Worm (Caenorhabditis elegans) whole organism, L3 larva: ENCODE data around the gene Y82E9BR.8.

ENCODE experiments used
- aly-2 ChIP-seq: fragments of 150-350 bp; optimal IDR thresholded peaks from 2 replicates; lab custom pipeline; 2014; ENCODE audit warnings: missing biosample characterization, missing genetic modification characterization
- daf-12 ChIP-seq: fragments of 150-350 bp; optimal IDR thresholded peaks from 2 replicates; lab custom pipeline; 2014; ENCODE audit warnings: missing biosample characterization, missing genetic modification reagents, missing genetic modification characterization
- egl-27 ChIP-seq: sonication (generic microtip); optimal IDR thresholded peaks from 4 replicates; lab custom pipeline; 2017; ENCODE audit warnings: missing biosample characterization, missing genetic modification reagents, missing genetic modification characterization
- nfya-1 ChIP-seq: sonication (generic microtip); optimal IDR thresholded peaks from 2 replicates; lab custom pipeline; 2017; ENCODE audit warnings: missing genetic modification characterization, mild to moderate bottlenecking, missing compliant biosample characterization, antibody characterized with exemption, moderate library complexity; ENCODE audit not compliant: insufficient read depth
- nhr-25 ChIP-seq: sonication (generic microtip); optimal IDR thresholded peaks from 2 replicates; lab custom pipeline; 2017; ENCODE audit warnings: missing biosample characterization, missing genetic modification characterization
- tbx-2 ChIP-seq: sonication (generic microtip); optimal IDR thresholded peaks from 2 replicates; lab custom pipeline; 2016; ENCODE audit warnings: mild to moderate bottlenecking, missing genetic modification characterization, missing compliant biosample characterization

- TF ChIP-seq nhr-25 (tag; lab: Kevin White, UChicago) (no peak), tbx-2 (no peak), aly-2 (tag; lab: Kevin White, UChicago) (no peak), nfya-1 (tag; lab: Kevin White, UChicago) (no peak), daf-12 (tag; lab: Kevin White, UChicago) (no peak), egl-27 (tag; lab: Kevin White, UChicago) (no peak)
Measured at ce11 chrIII:1384092-1384491, 26.2 kb upstream of the Y82E9BR.8 start, which contains the start of the genes fbxa-138 and Y82E9BR.5.
